Worm (Caenorhabditis elegans) whole organism, L4 larva: ENCODE results near the gene C55A1.1.

ENCODE experiments used
- D1046.2 ChIP-seq: fragments of 200-800 bp; sonication (Bioruptor generic); IDR thresholded peaks from 2 replicates; pipeline ENCODE4 v1.3.6; 2022; ENCODE audit warnings: missing genetic modification characterization, missing compliant biosample characterization
- F10B5.3 ChIP-seq: sonication (generic microtip); optimal IDR thresholded peaks from 2 replicates; lab custom pipeline; 2016; ENCODE audit warnings: mild to moderate bottlenecking, missing genetic modification characterization, missing compliant biosample characterization
- F37D6.2 ChIP-seq: sonication (generic microtip); optimal IDR thresholded peaks from 2 replicates; lab custom pipeline; 2016; ENCODE audit warnings: mild to moderate bottlenecking, missing genetic modification characterization, missing compliant biosample characterization
- F49E8.2 ChIP-seq: sonication (generic microtip); optimal IDR thresholded peaks from 2 replicates; lab custom pipeline; 2016; ENCODE audit warnings: missing compliant biosample characterization, mild to moderate bottlenecking, missing genetic modification characterization, borderline replicate concordance
- T26A8.4 ChIP-seq: fragments of 200-800 bp; sonication (Bioruptor generic); IDR thresholded peaks from 2 replicates; pipeline ENCODE4 v1.3.6; 2022; ENCODE audit warnings: missing genetic modification characterization, missing compliant biosample characterization
- Y48G9A.11 ChIP-seq: fragments of 200-800 bp; sonication (Bioruptor generic); IDR thresholded peaks from 2 replicates; pipeline ENCODE4 v1.3.6; 2022; ENCODE audit warnings: missing genetic modification reagents, missing genetic modification characterization, missing compliant biosample characterization
- Y75B8A.6 ChIP-seq: fragments of 200-800 bp; sonication (Bioruptor generic); IDR thresholded peaks from 2 replicates; pipeline ENCODE4 v1.3.6; 2022; ENCODE audit warnings: missing genetic modification reagents, missing genetic modification characterization, missing compliant biosample characterization
- ZK337.2 ChIP-seq: fragments of 200-800 bp; sonication (Bioruptor generic); IDR thresholded peaks from 2 replicates; pipeline ENCODE4 v1.3.6; 2022; ENCODE audit warnings: missing genetic modification reagents, missing genetic modification characterization, missing compliant biosample characterization
- aha-1 ChIP-seq: fragments of 150-350 bp; peaks from one replicate; lab custom pipeline; 2014; ENCODE audit warnings: missing biosample characterization, missing genetic modification characterization
- ceh-20 ChIP-seq: fragments of 200-800 bp; sonication (Bioruptor generic); IDR thresholded peaks from 2 replicates; pipeline ENCODE4 v1.3.6; 2022; ENCODE audit warnings: missing genetic modification reagents, missing genetic modification characterization, missing compliant biosample characterization
- ceh-28 ChIP-seq: fragments of 150-350 bp; optimal IDR thresholded peaks from 2 replicates; lab custom pipeline; 2014; ENCODE audit warnings: missing biosample characterization, missing genetic modification reagents, missing genetic modification characterization
- ceh-82 ChIP-seq: sonication (generic microtip); optimal IDR thresholded peaks from 2 replicates; lab custom pipeline; 2017; ENCODE audit warnings: missing biosample characterization, missing genetic modification characterization
- cey-2 ChIP-seq: sonication (generic microtip); optimal IDR thresholded peaks from 3 replicates; lab custom pipeline; 2017; ENCODE audit warnings: missing genetic modification characterization, mild to moderate bottlenecking, missing compliant biosample characterization, antibody characterized with exemption, borderline replicate concordance; ENCODE audit not compliant: insufficient read depth
- ctbp-1 ChIP-seq: fragments of 200-800 bp; sonication (Bioruptor generic); IDR thresholded peaks from 2 replicates; pipeline ENCODE4 v1.3.6; 2022; ENCODE audit warnings: missing genetic modification reagents, missing genetic modification characterization, missing compliant biosample characterization
- daf-16 ChIP-seq, 3 experiments: sonication (generic microtip); optimal IDR thresholded peaks; 2 replicates each; lab custom pipeline; 2016 to 2017; ENCODE audit warnings: missing genetic modification characterization in 3 of 3, missing genetic modification reagents in 3 of 3, mild to moderate bottlenecking in 2 of 3, missing compliant biosample characterization in 2 of 3, missing biosample characterization in 1 of 3, moderate library complexity in 1 of 3
- daf-19 ChIP-seq: fragments of 200-800 bp; sonication (Bioruptor generic); conservative IDR thresholded peaks from 2 replicates; pipeline ENCODE4 v1.3.6; 2022; ENCODE audit warnings: missing genetic modification characterization, missing compliant biosample characterization
- dmd-9 ChIP-seq: fragments of 200-800 bp; sonication (Bioruptor generic); IDR thresholded peaks from 2 replicates; pipeline ENCODE4 v1.3.6; 2022; ENCODE audit warnings: missing genetic modification reagents, missing genetic modification characterization, missing compliant biosample characterization
- gei-8 ChIP-seq: fragments of 200-800 bp; sonication (Bioruptor generic); optimal IDR thresholded peaks from 2 replicates; lab custom pipeline; 2018; ENCODE audit warnings: mild to moderate bottlenecking, missing genetic modification characterization, missing compliant biosample characterization
- hif-1 ChIP-seq, 2 experiments: sonication (generic microtip); optimal IDR thresholded peaks; 2 replicates each; lab custom pipeline; 2016 to 2017; ENCODE audit warnings: missing compliant biosample characterization in 2 of 2, missing genetic modification characterization in 2 of 2, missing genetic modification reagents in 2 of 2, missing genotype in 2 of 2, mild to moderate bottlenecking in 1 of 2
- hlh-11 ChIP-seq: fragments of 200-800 bp; sonication (Bioruptor generic); optimal IDR thresholded peaks from 2 replicates; lab custom pipeline; 2018; ENCODE audit warnings: mild to moderate bottlenecking, missing genetic modification characterization, missing compliant biosample characterization
- hlh-30 ChIP-seq: sonication (generic microtip); optimal IDR thresholded peaks from 2 replicates; lab custom pipeline; 2017; ENCODE audit warnings: antibody characterized with exemption, mild to moderate bottlenecking, missing genetic modification characterization, missing compliant biosample characterization; ENCODE audit not compliant: insufficient read depth
- lir-3 ChIP-seq: sonication (generic microtip); optimal IDR thresholded peaks from 2 replicates; lab custom pipeline; 2016; ENCODE audit warnings: mild to moderate bottlenecking, missing genetic modification characterization, missing compliant biosample characterization
- madf-5 ChIP-seq, 2 experiments: fragments of 200-800 bp; sonication (Bioruptor generic); IDR thresholded peaks; 2 replicates each; pipeline ENCODE4 v1.3.6; 2022; ENCODE audit warnings: missing compliant biosample characterization in 2 of 2, missing genetic modification characterization in 2 of 2
- madf-9 ChIP-seq: fragments of 200-800 bp; sonication (Bioruptor generic); conservative IDR thresholded peaks from 2 replicates; pipeline ENCODE4 v1.3.6; 2022; ENCODE audit warnings: missing genetic modification reagents, missing genetic modification characterization, missing compliant biosample characterization
- mdl-1 ChIP-seq, 2 experiments: fragments of 150-350 bp in 1 of 2; sonication (generic microtip) in 1 of 2; optimal IDR thresholded peaks; 2 replicates each; lab custom pipeline; 2014 to 2017; ENCODE audit warnings: missing biosample characterization in 2 of 2, missing genetic modification characterization in 2 of 2
- mdt-29 ChIP-seq: fragments of 200-800 bp; sonication (Bioruptor generic); IDR thresholded peaks from 2 replicates; pipeline ENCODE4 v1.3.6; 2022; ENCODE audit warnings: missing genetic modification reagents, missing genetic modification characterization, missing compliant biosample characterization
- mes-2 ChIP-seq: sonication (generic microtip); optimal IDR thresholded peaks from 2 replicates; lab custom pipeline; 2016; ENCODE audit warnings: missing genotype, mild to moderate bottlenecking, missing genetic modification characterization, missing compliant biosample characterization; ENCODE audit not compliant: poor library complexity, severe bottlenecking
- mxl-2 ChIP-seq: fragments of 200-800 bp; sonication (Bioruptor generic); conservative IDR thresholded peaks from 2 replicates; pipeline ENCODE4 v1.3.6; 2022; ENCODE audit warnings: missing genetic modification reagents, missing genetic modification characterization, missing compliant biosample characterization
- mxl-3 ChIP-seq: fragments of 200-800 bp; sonication (Bioruptor generic); optimal IDR thresholded peaks from 2 replicates; lab custom pipeline; 2018; ENCODE audit warnings: mild to moderate bottlenecking, missing genetic modification characterization, missing compliant biosample characterization
- nhr-102 ChIP-seq: sonication (generic microtip); optimal IDR thresholded peaks from 2 replicates; lab custom pipeline; 2016; ENCODE audit warnings: mild to moderate bottlenecking, missing genetic modification characterization, moderate library complexity, missing compliant biosample characterization
- nhr-111 ChIP-seq: fragments of 200-800 bp; sonication (Bioruptor generic); optimal IDR thresholded peaks from 2 replicates; lab custom pipeline; 2018; ENCODE audit warnings: mild to moderate bottlenecking, missing genetic modification characterization, missing compliant biosample characterization
- nhr-28 ChIP-seq: fragments of 150-350 bp; optimal IDR thresholded peaks from 2 replicates; lab custom pipeline; 2014; ENCODE audit warnings: missing biosample characterization, missing genetic modification characterization
- nhr-48 ChIP-seq: sonication (generic microtip); optimal IDR thresholded peaks from 2 replicates; lab custom pipeline; 2016; ENCODE audit warnings: mild to moderate bottlenecking, missing genetic modification characterization, missing compliant biosample characterization
- nhr-76 ChIP-seq: fragments of 150-350 bp; optimal IDR thresholded peaks from 2 replicates; lab custom pipeline; 2014; ENCODE audit warnings: missing biosample characterization, missing genetic modification characterization
- nhr-77 ChIP-seq: fragments of 150-350 bp; optimal IDR thresholded peaks from 2 replicates; lab custom pipeline; 2014; ENCODE audit warnings: missing biosample characterization, missing genetic modification characterization
- rbr-2 ChIP-seq: sonication (generic microtip); optimal IDR thresholded peaks from 2 replicates; lab custom pipeline; 2016; ENCODE audit warnings: missing genotype, missing genetic modification characterization, missing compliant biosample characterization
- skn-1 ChIP-seq: fragments of 150-350 bp; optimal IDR thresholded peaks from 2 replicates; lab custom pipeline; 2014; ENCODE audit warnings: missing biosample characterization, missing genetic modification characterization
- snpc-1.2 ChIP-seq: fragments of 200-800 bp; sonication (Bioruptor generic); IDR thresholded peaks from 2 replicates; pipeline ENCODE4 v1.3.6; 2022; ENCODE audit warnings: missing genetic modification reagents, missing genetic modification characterization, missing compliant biosample characterization
- spr-3 ChIP-seq: fragments of 200-800 bp; sonication (Bioruptor generic); optimal IDR thresholded peaks from 2 replicates; lab custom pipeline; 2018; ENCODE audit warnings: mild to moderate bottlenecking, missing genetic modification characterization, missing compliant biosample characterization
- tag-97 ChIP-seq: fragments of 200-800 bp; sonication (Bioruptor generic); IDR thresholded peaks from 2 replicates; pipeline ENCODE4 v1.3.6; 2022; ENCODE audit warnings: missing genetic modification characterization, missing compliant biosample characterization
- unc-39 ChIP-seq: sonication (generic microtip); optimal IDR thresholded peaks from 2 replicates; lab custom pipeline; 2017; ENCODE audit warnings: missing biosample characterization, missing genetic modification characterization
- vab-7 ChIP-seq: fragments of 200-800 bp; sonication (Bioruptor generic); IDR thresholded peaks from 2 replicates; pipeline ENCODE4 v1.3.6; 2022; ENCODE audit warnings: missing genetic modification reagents, missing genetic modification characterization, missing compliant biosample characterization
- zfp-2 ChIP-seq: sonication (generic microtip); optimal IDR thresholded peaks from 2 replicates; lab custom pipeline; 2016; ENCODE audit warnings: mild to moderate bottlenecking, missing genetic modification characterization, missing compliant biosample characterization
- zfp-3 ChIP-seq: fragments of 200-800 bp; sonication (Bioruptor generic); conservative IDR thresholded peaks from 2 replicates; pipeline ENCODE4 v1.3.6; 2022; ENCODE audit warnings: missing genetic modification reagents, missing genetic modification characterization, missing compliant biosample characterization
- ztf-11 ChIP-seq: fragments of 150-350 bp; optimal IDR thresholded peaks from 2 replicates; lab custom pipeline; 2014; ENCODE audit warnings: missing biosample characterization, missing genetic modification characterization

C55A1.1 gene

DNA sequence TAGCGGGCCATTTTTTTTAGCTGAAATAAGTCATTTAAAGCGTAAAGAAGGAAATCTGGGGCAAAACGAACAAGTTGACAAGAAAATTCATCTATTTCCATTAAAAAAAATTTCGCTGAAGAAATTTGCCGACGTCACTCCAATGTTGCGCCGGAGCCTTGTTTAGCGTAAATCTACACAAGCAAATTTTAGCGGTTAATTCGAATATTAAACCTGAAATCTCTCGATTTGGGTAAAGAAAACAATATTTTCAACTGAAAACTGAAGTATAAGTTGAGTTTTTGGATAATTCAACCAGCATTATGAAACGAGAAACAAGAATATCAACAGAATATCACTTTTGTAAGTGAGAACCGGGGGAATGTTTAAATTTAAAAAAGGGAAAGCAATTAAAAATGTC is 43.2 kb upstream of the C55A1.1 start, which contains the start of gene F28F8.9 (continued):
- TF ChIP-seq mxl-2 (GFP tag; lab: Robert Waterston, UW) (no peak), mes-2 (tag; lab: Kevin White, UChicago) (peak; percentile 70), lir-3 (tag; lab: Kevin White, UChicago) (no peak), F49E8.2 (tag; lab: Kevin White, UChicago) (no peak), skn-1 (no peak), daf-19 (GFP tag; lab: Robert Waterston, UW) (no peak), mxl-3 (GFP tag; lab: Kevin White, UChicago) (no peak), cey-2 (tag; lab: Kevin White, UChicago) (no peak), spr-3 (GFP tag; lab: Kevin White, UChicago) (no peak), gei-8 (no peak), nhr-48 (tag; lab: Kevin White, UChicago) (no peak), ceh-20 (GFP tag; lab: Robert Waterston, UW) (no peak), nhr-76 (tag; lab: Kevin White, UChicago) (no peak), tag-97 (GFP tag; lab: Robert Waterston, UW) (no peak), daf-16 (GFP tag; optimal IDR thresholded peaks at IDR 0.05; lab: Kevin White, UChicago) (no peak), daf-16 (tag; optimal IDR thresholded peaks at IDR 0.05; lab: Kevin White, UChicago) (no peak), nhr-111 (no peak), dmd-9 (GFP tag; lab: Robert Waterston, UW) (no peak), unc-39 (no peak), ceh-28 (tag; lab: Kevin White, UChicago) (no peak), madf-9 (no peak), snpc-1.2 (no peak), hlh-30 (tag; lab: Kevin White, UChicago) (peak; percentile 30), vab-7 (GFP tag; lab: Robert Waterston, UW) (no peak), ztf-11 (tag; lab: Kevin White, UChicago) (no peak), ceh-82 (tag; lab: Kevin White, UChicago) (no peak), rbr-2 (tag; lab: Kevin White, UChicago) (no peak)

ce11 chrV:15585744-15586143 is 35.9 kb upstream of the C55A1.1 start:
- TF ChIP-seq mes-2 (tag; lab: Kevin White, UChicago) = peak; percentile 77

DNA sequence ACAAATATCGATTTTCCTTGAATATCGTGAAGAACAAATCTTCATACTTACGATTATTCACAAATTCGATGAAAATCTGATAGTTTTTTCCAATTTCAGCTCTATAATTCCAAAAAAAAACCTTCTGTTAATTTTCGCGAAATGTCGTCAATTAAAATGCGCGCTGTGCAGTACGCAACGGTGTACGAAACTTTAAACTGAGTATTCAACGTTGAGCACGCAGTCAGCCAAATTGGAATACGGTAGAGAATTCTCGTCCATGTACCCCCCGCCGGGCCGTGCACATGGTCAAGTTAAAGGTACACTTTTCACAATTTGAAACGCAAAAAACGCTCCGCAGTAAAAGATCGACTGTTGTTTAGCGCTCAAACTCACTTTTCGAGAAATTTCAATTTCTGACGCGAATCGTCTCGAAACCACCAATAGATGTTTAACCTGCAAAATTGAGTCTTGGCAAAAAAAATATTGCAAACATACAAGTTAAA is 31.4 kb upstream of the C55A1.1 start, which contains the start of gene F28F8.7:
Gene F28F8.7 (minus strand): TSS at position 435 of the 485 bp plus-strand sequence.
- TF ChIP-seq mdl-1 (tag; optimal IDR thresholded peaks at IDR 0.05; lab: Kevin White, UChicago) = peak in 1 of 2 experiments; percentile 16
- peak; percentile 91 for TF ChIP-seq zfp-3 (GFP tag; lab: Robert Waterston, UW)
- TF ChIP-seq vab-7 (GFP tag; lab: Robert Waterston, UW) = 0 out of 2 replicates have a peak, but pooled peaks have one; percentile 44
- TF ChIP-seq hlh-11 = peak; percentile 74
- peak; percentile 86 for TF ChIP-seq Y48G9A.11 (GFP tag; lab: Robert Waterston, UW)
- TF ChIP-seq nhr-102 (tag; lab: Kevin White, UChicago) = peak; percentile 79
- peak; percentile 96 for TF ChIP-seq F37D6.2
- peak; percentile 55 for TF ChIP-seq nhr-28
- peak; percentile 69; the same call in 1 of the 2 replicates for TF ChIP-seq ctbp-1 (GFP tag; lab: Robert Waterston, UW)
- peak; percentile 93 for TF ChIP-seq D1046.2
- peak; percentile 85 for TF ChIP-seq T26A8.4 (GFP tag; lab: Robert Waterston, UW)
- TF ChIP-seq madf-5 (GFP tag; IDR thresholded peaks at IDR 0.05; lab: Robert Waterston, UW) = 0 out of 4 replicates have a peak, but pooled peaks of 1 of the 2 experiments have one; percentile 42
- 0 out of 2 replicates have a peak, but pooled peaks have one; percentile 14 for TF ChIP-seq Y75B8A.6 (GFP tag; lab: Robert Waterston, UW)
- TF ChIP-seq mdt-29 (GFP tag; lab: Robert Waterston, UW) = peak; percentile 82
- peak; percentile 88 for TF ChIP-seq dmd-9 (GFP tag; lab: Robert Waterston, UW)
- peak in 1 of 2 experiments; percentile 17 for TF ChIP-seq hif-1 (tag; optimal IDR thresholded peaks at IDR 0.05; lab: Kevin White, UChicago)
- TF ChIP-seq nhr-48 (tag; lab: Kevin White, UChicago) = peak; percentile 47
- peak; percentile 85 for TF ChIP-seq rbr-2 (tag; lab: Kevin White, UChicago)
- TF ChIP-seq zfp-2 (tag; lab: Kevin White, UChicago) = peak; percentile 63
- peak; percentile 43 for TF ChIP-seq nhr-77 (tag; lab: Kevin White, UChicago)
- TF ChIP-seq madf-9 = peak; percentile 30; the same call in 1 of the 2 replicates
- TF ChIP-seq F10B5.3 (tag; lab: Kevin White, UChicago) = peak; percentile 12
- TF ChIP-seq mxl-3 (GFP tag; lab: Kevin White, UChicago) = peak; percentile 69
- peak; percentile 16 for TF ChIP-seq aha-1
- 0 out of 2 replicates have a peak, but pooled peaks have one; percentile 28 for TF ChIP-seq ZK337.2 (GFP tag; lab: Robert Waterston, UW)
